Worm (Caenorhabditis elegans) whole organism, mixed stage, embryonic: ENCODE measurements around the gene doxa-1.

Experiments
- bed-3 ChIP-seq: fragments of 200-800 bp; sonication (Bioruptor generic); optimal IDR thresholded peaks from 3 replicates; lab custom pipeline; 2018; ENCODE audit warnings: mild to moderate bottlenecking, missing genetic modification characterization, moderate library complexity, missing compliant biosample characterization
- blmp-1 ChIP-seq: fragments of 150-350 bp; optimal IDR thresholded peaks from 2 replicates; lab custom pipeline; 2014; ENCODE audit warnings: missing biosample characterization, missing genetic modification characterization
- ceh-39 ChIP-seq: fragments of 150-350 bp; optimal IDR thresholded peaks from 2 replicates; lab custom pipeline; 2014; ENCODE audit warnings: missing biosample characterization, missing genetic modification characterization
- ceh-43 ChIP-seq: fragments of 200-800 bp; sonication (Bioruptor generic); optimal IDR thresholded peaks from 2 replicates; lab custom pipeline; 2018; ENCODE audit warnings: mild to moderate bottlenecking, missing genetic modification characterization, moderate library complexity, missing compliant biosample characterization
- ceh-83 ChIP-seq: fragments of 200-800 bp; sonication (Bioruptor generic); optimal IDR thresholded peaks from 2 replicates; lab custom pipeline; 2018; ENCODE audit warnings: mild to moderate bottlenecking, missing genetic modification characterization, missing compliant biosample characterization
- ces-1 ChIP-seq: fragments of 150-350 bp; optimal IDR thresholded peaks from 2 replicates; lab custom pipeline; 2014; ENCODE audit warnings: missing biosample characterization, missing genetic modification reagents, missing genetic modification characterization
- cnd-1 ChIP-seq: fragments of 200-800 bp; sonication (Bioruptor generic); optimal IDR thresholded peaks from 2 replicates; lab custom pipeline; 2018; ENCODE audit warnings: mild to moderate bottlenecking, missing genetic modification characterization, missing compliant biosample characterization
- drap-1 ChIP-seq: fragments of 200-800 bp; sonication (Bioruptor generic); optimal IDR thresholded peaks from 3 replicates; lab custom pipeline; 2018; ENCODE audit warnings: mild to moderate bottlenecking, missing genetic modification characterization, missing compliant biosample characterization
- elt-1 ChIP-seq: sonication (generic microtip); optimal IDR thresholded peaks from 2 replicates; lab custom pipeline; 2017; ENCODE audit warnings: missing genetic modification characterization, mild to moderate bottlenecking, missing compliant biosample characterization, antibody characterized with exemption, moderate library complexity, borderline replicate concordance; ENCODE audit not compliant: insufficient read depth
- elt-3 ChIP-seq: fragments of 150-350 bp; optimal IDR thresholded peaks from 2 replicates; lab custom pipeline; 2014; ENCODE audit warnings: missing biosample characterization, missing genetic modification characterization
- flh-1 ChIP-seq: fragments of 200-800 bp; sonication (Bioruptor generic); optimal IDR thresholded peaks from 2 replicates; lab custom pipeline; 2018; ENCODE audit warnings: mild to moderate bottlenecking, missing genetic modification characterization, moderate library complexity, missing compliant biosample characterization
- ham-2 ChIP-seq: fragments of 200-800 bp; sonication (Bioruptor generic); optimal IDR thresholded peaks from 2 replicates; lab custom pipeline; 2018; ENCODE audit warnings: mild to moderate bottlenecking, missing genetic modification characterization, missing compliant biosample characterization
- hlh-1 ChIP-seq: fragments of 150-350 bp; optimal IDR thresholded peaks from 2 replicates; lab custom pipeline; 2014; ENCODE audit warnings: missing biosample characterization, missing genetic modification reagents, missing genetic modification characterization
- lin-13 ChIP-seq: fragments of 150-350 bp; optimal IDR thresholded peaks from 2 replicates; lab custom pipeline; 2014; ENCODE audit warnings: missing biosample characterization, missing genetic modification characterization
- lin-32 ChIP-seq: fragments of 200-800 bp; sonication (Bioruptor generic); optimal IDR thresholded peaks from 2 replicates; lab custom pipeline; 2018; ENCODE audit warnings: mild to moderate bottlenecking, missing genetic modification characterization, missing compliant biosample characterization
- lsy-2 ChIP-seq: fragments of 150-350 bp; optimal IDR thresholded peaks from 2 replicates; lab custom pipeline; 2014; ENCODE audit warnings: missing biosample characterization, missing genetic modification characterization
- mab-5 ChIP-seq: fragments of 150-350 bp; optimal IDR thresholded peaks from 2 replicates; lab custom pipeline; 2014; ENCODE audit warnings: missing biosample characterization, missing genetic modification characterization
- mep-1 ChIP-seq: fragments of 150-350 bp; optimal IDR thresholded peaks from 2 replicates; lab custom pipeline; 2017; ENCODE audit warnings: missing biosample characterization, missing genetic modification reagents, missing genetic modification characterization, inconsistent platforms
- mls-2 ChIP-seq: sonication (generic microtip); optimal IDR thresholded peaks from 2 replicates; lab custom pipeline; 2016; ENCODE audit warnings: mild to moderate bottlenecking, missing genetic modification characterization, moderate library complexity, missing compliant biosample characterization
- nhr-12 ChIP-seq: fragments of 150-350 bp; optimal IDR thresholded peaks from 2 replicates; lab custom pipeline; 2014; ENCODE audit warnings: missing biosample characterization, missing genetic modification characterization
- nhr-2 ChIP-seq: fragments of 150-350 bp; optimal IDR thresholded peaks from 2 replicates; lab custom pipeline; 2014; ENCODE audit warnings: missing biosample characterization, missing genetic modification characterization
- nhr-237 ChIP-seq: fragments of 150-350 bp; optimal IDR thresholded peaks from 2 replicates; lab custom pipeline; 2014; ENCODE audit warnings: missing biosample characterization, missing genetic modification characterization
- nhr-76 ChIP-seq: sonication (generic microtip); optimal IDR thresholded peaks from 2 replicates; lab custom pipeline; 2017; ENCODE audit warnings: missing biosample characterization, missing genetic modification characterization
- pha-4 ChIP-seq: fragments of 150-350 bp; optimal IDR thresholded peaks from 2 replicates; lab custom pipeline; 2018; ENCODE audit warnings: missing biosample characterization, missing genetic modification reagents, missing genetic modification characterization
- sem-2 ChIP-seq: fragments of 200-800 bp; sonication (Bioruptor generic); optimal IDR thresholded peaks from 2 replicates; lab custom pipeline; 2018; ENCODE audit warnings: mild to moderate bottlenecking, missing genetic modification characterization, missing compliant biosample characterization
- snpc-4 ChIP-seq: fragments of 150-350 bp; optimal IDR thresholded peaks from 2 replicates; lab custom pipeline; 2014; ENCODE audit warnings: missing biosample characterization, missing genetic modification characterization
- sptf-1 ChIP-seq: sonication (generic microtip); optimal IDR thresholded peaks from 2 replicates; lab custom pipeline; 2017; ENCODE audit warnings: mild to moderate bottlenecking, missing genetic modification characterization, moderate library complexity, missing compliant biosample characterization
- unc-120 ChIP-seq: sonication (generic microtip); optimal IDR thresholded peaks from 2 replicates; lab custom pipeline; 2017; ENCODE audit warnings: missing genetic modification characterization, missing compliant biosample characterization; ENCODE audit not compliant: poor library complexity, severe bottlenecking
- unc-39 ChIP-seq: fragments of 150-350 bp; optimal IDR thresholded peaks from 2 replicates; lab custom pipeline; 2014; ENCODE audit warnings: missing biosample characterization, missing genetic modification characterization
- unc-62 ChIP-seq: fragments of 150-350 bp; optimal IDR thresholded peaks from 2 replicates; lab custom pipeline; 2014; ENCODE audit warnings: missing biosample characterization, missing genetic modification reagents, missing genetic modification characterization
- zip-8 ChIP-seq: fragments of 150-350 bp; optimal IDR thresholded peaks from 2 replicates; lab custom pipeline; 2014; ENCODE audit warnings: missing biosample characterization, missing genetic modification characterization

doxa-1 gene

DNA sequence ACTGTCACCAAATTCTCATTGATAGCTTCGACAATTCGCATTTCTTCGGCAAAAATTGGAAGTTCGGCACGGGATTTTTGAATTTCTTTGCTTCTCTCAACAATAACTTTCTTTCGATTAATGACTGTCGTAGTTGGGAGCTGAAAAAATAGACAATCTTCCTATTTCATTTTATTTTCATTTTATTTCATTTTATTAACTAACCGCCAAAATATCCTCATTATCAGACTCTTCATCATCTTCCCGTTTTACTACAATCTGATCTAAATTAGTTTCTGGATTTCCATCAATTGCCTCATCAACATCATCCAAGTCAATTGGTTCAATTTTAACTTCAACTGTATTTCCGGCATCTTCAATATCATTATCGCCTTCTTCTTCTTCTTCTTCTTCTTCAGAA, 32.7 kb downstream of the doxa-1 start:
- TF ChIP-seq hlh-1 (no peak), unc-120 (tag; lab: Kevin White, UChicago) (no peak), lsy-2 (tag; lab: Kevin White, UChicago) (no peak), mls-2 (tag; lab: Kevin White, UChicago) (no peak), mab-5 (no peak)

DNA sequence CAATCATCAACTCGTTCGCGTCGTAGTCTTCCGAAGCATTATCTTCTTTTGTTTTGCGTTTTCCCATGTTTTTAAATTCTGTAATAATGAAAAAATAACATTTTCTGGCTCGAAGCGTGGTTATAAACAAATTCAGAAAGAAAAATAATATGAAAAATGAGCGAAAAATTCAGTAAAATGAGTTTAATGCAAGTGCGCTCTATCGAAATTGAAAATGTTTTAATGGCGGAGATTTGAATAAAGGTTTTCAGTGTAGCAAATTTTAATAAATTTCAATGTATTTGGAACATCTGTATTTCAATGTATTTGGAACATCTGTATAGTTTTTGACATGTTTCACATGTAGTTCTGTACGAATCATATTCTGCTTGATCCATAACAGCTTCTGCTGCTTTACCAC, 33.6 kb downstream of the doxa-1 start, which contains the start of gene rha-2:
Gene rha-2, minus strand, starts transcription at position 80 of the 400 bp plus-strand sequence.
- TF ChIP-seq lsy-2 (tag; lab: Kevin White, UChicago) (peak; percentile 48), snpc-4 (no peak), nhr-12 (no peak), ces-1 (GFP tag; lab: Kevin White, UChicago) (peak; percentile 83), ceh-43 (GFP tag; lab: Kevin White, UChicago) (no peak), nhr-237 (tag; lab: Kevin White, UChicago) (peak; percentile 23)

DNA sequence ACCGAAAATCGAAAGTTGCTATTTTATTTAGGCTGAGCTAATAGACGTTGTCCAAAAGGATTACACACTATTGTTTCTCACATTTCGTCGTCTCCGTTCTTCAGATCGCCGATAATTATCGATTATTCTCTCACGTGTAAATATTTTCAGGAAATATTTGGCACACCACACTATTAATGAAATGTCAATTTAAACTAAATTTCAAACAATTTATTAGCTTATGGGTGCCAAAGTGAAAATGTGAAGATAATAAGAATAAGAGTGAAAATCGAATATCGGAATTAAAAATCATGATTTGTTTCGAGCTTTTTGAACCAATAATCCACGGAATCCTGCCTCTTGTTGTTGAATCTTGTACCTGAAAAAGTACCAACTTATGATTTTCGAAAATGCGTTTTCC, 35.7 kb downstream of the doxa-1 start, which contains the start of gene C06E1.11:
Gene C06E1.11, minus strand, starts transcription at position 101 of the 400 bp plus-strand sequence.
- no peak for TF ChIP-seq pha-4 (tag; lab: Kevin White, UChicago)

DNA sequence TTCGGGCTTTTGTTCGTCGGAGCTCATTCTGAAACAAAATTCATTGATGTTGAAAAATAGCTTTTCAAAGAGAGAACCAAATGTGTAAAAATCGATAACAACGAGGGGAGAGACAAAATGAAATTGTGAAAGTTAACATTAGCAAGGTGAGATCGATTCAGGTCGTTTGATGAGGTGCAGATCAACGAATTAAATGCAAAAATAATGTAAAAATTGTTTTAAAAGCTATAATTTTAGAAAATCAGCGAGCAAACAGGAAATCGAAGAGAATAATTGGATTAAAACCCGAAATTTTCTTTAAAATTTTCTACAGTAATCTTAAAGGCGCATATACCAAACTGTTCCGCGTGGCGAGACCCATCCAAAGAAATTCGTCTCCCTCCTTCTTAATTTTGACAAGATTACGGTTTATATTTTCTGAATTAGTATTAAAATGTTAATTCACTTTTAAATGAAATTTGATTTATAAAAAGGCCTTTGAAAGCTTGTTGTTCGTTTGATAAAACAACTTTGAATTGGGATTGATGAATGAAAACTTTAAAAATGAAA, 37.6 kb downstream of the doxa-1 start, which contains the start of gene C13G5.2:
Gene C13G5.2, minus strand, starts transcription at position 51 of the 549 bp plus-strand sequence.
- no peak for TF ChIP-seq lin-13 (tag; lab: Kevin White, UChicago)
- TF ChIP-seq unc-120 (tag; lab: Kevin White, UChicago) = no peak
- no peak for TF ChIP-seq cnd-1
- no peak for TF ChIP-seq elt-3 (tag; lab: Kevin White, UChicago)
- TF ChIP-seq drap-1 (GFP tag; lab: Kevin White, UChicago) = no peak
- no peak for TF ChIP-seq bed-3
- no peak for TF ChIP-seq blmp-1 (tag; lab: Kevin White, UChicago)
- no peak for TF ChIP-seq elt-1 (tag; lab: Kevin White, UChicago)
- TF ChIP-seq lin-32 (GFP tag; lab: Kevin White, UChicago) = no peak
- no peak for TF ChIP-seq sem-2 (GFP tag; lab: Kevin White, UChicago)
- no peak for TF ChIP-seq hlh-1
- no peak for TF ChIP-seq zip-8 (tag; lab: Kevin White, UChicago)
- no peak for TF ChIP-seq nhr-76 (tag; lab: Kevin White, UChicago)
- no peak for TF ChIP-seq ces-1 (GFP tag; lab: Kevin White, UChicago)
- no peak for TF ChIP-seq sptf-1 (tag; lab: Kevin White, UChicago)
- no peak for TF ChIP-seq ceh-39 (tag; lab: Kevin White, UChicago)
- no peak for TF ChIP-seq mep-1 (tag; lab: Kevin White, UChicago)
- TF ChIP-seq, all 35 proteins: peak for 0

DNA sequence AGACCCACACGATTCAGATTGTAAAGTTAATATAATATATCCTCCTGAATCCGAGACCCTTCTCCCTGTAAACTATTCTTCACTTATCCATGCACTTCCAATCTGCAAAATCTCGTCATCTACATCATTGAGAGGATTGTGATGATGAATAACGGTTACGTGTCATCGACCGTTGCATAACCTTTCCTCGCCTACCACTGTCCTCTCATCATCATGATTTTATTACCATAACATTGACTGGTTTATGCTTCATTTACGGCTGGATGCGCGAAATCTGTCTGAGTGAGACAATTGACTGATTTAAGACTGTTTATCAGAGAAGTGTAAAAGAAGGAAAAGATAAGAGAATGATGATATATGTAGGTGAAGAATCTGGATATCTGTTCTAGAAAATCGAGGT, 39.4 kb downstream of the doxa-1 start:
- TF ChIP-seq unc-39 (tag; lab: Kevin White, UChicago) (no peak), nhr-2 (tag; lab: Kevin White, UChicago) (peak; percentile 91), unc-62 (GFP tag; lab: Kevin White, UChicago) (peak; percentile 49), elt-1 (tag; lab: Kevin White, UChicago) (peak; percentile 19), zip-8 (tag; lab: Kevin White, UChicago) (no peak), pha-4 (tag; lab: Kevin White, UChicago) (no peak), ham-2 (GFP tag; lab: Kevin White, UChicago) (no peak)
- TF ChIP-seq, all 35 proteins: peak for 3

DNA sequence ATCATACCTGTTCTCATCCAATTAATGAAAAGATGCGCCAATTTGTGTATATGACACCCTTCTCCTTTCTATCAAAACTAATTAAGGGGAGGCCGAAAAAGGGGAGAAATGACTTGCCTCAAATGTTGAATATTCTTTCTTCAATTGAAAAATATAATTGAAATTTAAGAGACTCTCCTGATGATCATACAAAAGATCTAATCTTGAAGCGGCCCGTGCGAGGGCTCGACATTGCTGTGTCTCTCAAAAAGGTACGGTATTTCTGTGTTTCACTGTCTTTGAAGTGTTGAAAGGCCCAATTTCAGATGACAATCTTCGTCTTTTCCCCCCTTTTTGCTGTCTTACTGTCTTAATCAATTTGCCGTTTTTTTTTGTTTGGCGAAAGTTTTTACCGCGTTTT, 40.1 kb downstream of the doxa-1 start:
- TF ChIP-seq ceh-83 (GFP tag; lab: Kevin White, UChicago) = no peak
- no peak for TF ChIP-seq flh-1 (GFP tag; lab: Kevin White, UChicago)
- TF ChIP-seq unc-62 (GFP tag; lab: Kevin White, UChicago) = no peak
- TF ChIP-seq blmp-1 (tag; lab: Kevin White, UChicago) = no peak
- TF ChIP-seq lsy-2 (tag; lab: Kevin White, UChicago) = peak; percentile 13
- no peak for TF ChIP-seq lin-32 (GFP tag; lab: Kevin White, UChicago)
- no peak for TF ChIP-seq drap-1 (GFP tag; lab: Kevin White, UChicago)
- TF ChIP-seq elt-1 (tag; lab: Kevin White, UChicago) = peak; percentile 37
- TF ChIP-seq unc-120 (tag; lab: Kevin White, UChicago) = no peak
